Worm (Caenorhabditis elegans): ENCODE results near the gene lgc-40.

- TF ChIP-seq T22C8.4 (GFP tag; IDR thresholded peaks at IDR 0.05) = no peak
- no peak for TF ChIP-seq flt-1 (GFP tag; IDR thresholded peaks at IDR 0.05)
- no peak for TF ChIP-seq ztf-29 (GFP tag; IDR thresholded peaks at IDR 0.05)
- TF ChIP-seq med-1 (GFP tag; optimal IDR thresholded peaks at IDR 0.05; ENCODE audit: insufficient read depth) = no peak
- no peak for TF ChIP-seq ref-1 (GFP tag; conservative IDR thresholded peaks at IDR 0.05)
- no peak for TF ChIP-seq klf-2 (GFP tag; conservative IDR thresholded peaks at IDR 0.05)
- no peak for TF ChIP-seq ztf-23 (GFP tag; IDR thresholded peaks at IDR 0.05)
- no peak for TF ChIP-seq tab-1 (GFP tag; IDR thresholded peaks at IDR 0.05)
- no peak for TF ChIP-seq cog-1 (tag; optimal IDR thresholded peaks at IDR 0.05)
Measured at ce11 chrX:2394983-2395382, 35.1 kb downstream of the lgc-40 start, which contains the start of gene C43H6.6.

Measured in whole organism, midembryonic.